Worm (Caenorhabditis elegans) whole organism, early embryonic: ENCODE measurements around the gene trap-4.

Experiments used
- B0310.2 ChIP-seq: sonication (generic microtip); optimal IDR thresholded peaks from 2 replicates; lab custom pipeline; 2016; ENCODE audit warnings: mild to moderate bottlenecking, missing genetic modification characterization, missing compliant biosample characterization
- F13C5.2 ChIP-seq: sonication (generic microtip); optimal IDR thresholded peaks from 2 replicates; lab custom pipeline; 2017; ENCODE audit warnings: mild to moderate bottlenecking, missing genetic modification characterization, inconsistent platforms, missing compliant biosample characterization
- aly-1 ChIP-seq: sonication (generic microtip); optimal IDR thresholded peaks from 2 replicates; lab custom pipeline; 2016; ENCODE audit warnings: missing genetic modification characterization, missing compliant biosample characterization
- ama-1 ChIP-seq: fragments of 150-350 bp; optimal IDR thresholded peaks from 2 replicates; lab custom pipeline; 2014
- ceh-13 ChIP-seq: fragments of 200-800 bp; sonication (Bioruptor generic); optimal IDR thresholded peaks from 2 replicates; lab custom pipeline; 2018; ENCODE audit warnings: mild to moderate bottlenecking, missing genetic modification characterization, missing compliant biosample characterization
- ceh-36 ChIP-seq: sonication (generic microtip); optimal IDR thresholded peaks from 2 replicates; lab custom pipeline; 2016; ENCODE audit warnings: missing genetic modification characterization, inconsistent platforms, missing compliant biosample characterization
- ets-7 ChIP-seq: sonication (generic microtip); optimal IDR thresholded peaks from 2 replicates; lab custom pipeline; 2016; ENCODE audit warnings: missing genotype, missing genetic modification characterization, missing compliant biosample characterization
- flt-1 ChIP-seq: fragments of 200-800 bp; sonication (Bioruptor generic); IDR thresholded peaks from 2 replicates; pipeline ENCODE4 v1.3.6; 2022; ENCODE audit warnings: missing genetic modification characterization, missing compliant biosample characterization
- hmg-4 ChIP-seq: fragments of 200-800 bp; sonication (Bioruptor generic); optimal IDR thresholded peaks from 2 replicates; lab custom pipeline; 2018; ENCODE audit warnings: mild to moderate bottlenecking, missing genetic modification characterization, missing compliant biosample characterization
- hnd-1 ChIP-seq: sonication (generic microtip); optimal IDR thresholded peaks from 2 replicates; lab custom pipeline; 2016; ENCODE audit warnings: missing genetic modification characterization, missing compliant biosample characterization
- pes-1 ChIP-seq: fragments of 200-800 bp; sonication (Bioruptor generic); IDR thresholded peaks from 2 replicates; pipeline ENCODE4 v1.3.6; 2022; ENCODE audit warnings: missing genetic modification reagents, missing genetic modification characterization, missing compliant biosample characterization
- tbx-11 ChIP-seq: fragments of 200-800 bp; sonication (Bioruptor generic); IDR thresholded peaks from 2 replicates; pipeline ENCODE4 v1.3.6; 2022; ENCODE audit warnings: missing genetic modification characterization, missing compliant biosample characterization
- tra-4 ChIP-seq: sonication (generic microtip); optimal IDR thresholded peaks from 2 replicates; lab custom pipeline; 2017; ENCODE audit warnings: missing genetic modification characterization, missing compliant biosample characterization

DNA sequence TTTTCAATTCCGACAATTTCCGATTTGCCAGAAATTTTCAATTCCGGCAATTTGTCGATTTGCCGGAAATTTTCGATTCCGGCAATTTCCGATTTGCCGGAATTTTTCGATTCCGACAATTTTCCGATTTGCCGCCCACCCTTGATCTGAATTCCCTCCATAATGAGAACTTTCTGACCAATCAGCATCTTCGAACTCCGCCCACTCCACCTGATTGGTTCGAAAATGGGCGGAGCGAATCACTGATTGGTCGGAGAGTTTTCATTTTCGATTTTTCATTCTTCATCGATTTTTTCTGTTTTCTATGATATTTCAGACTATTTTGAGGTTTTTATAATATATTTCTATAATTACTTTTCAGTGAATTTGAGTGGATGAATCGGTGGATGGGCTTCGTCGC is 33.6 kb downstream of the trap-4 start:
- TF ChIP-seq aly-1 (tag; lab: Kevin White, UChicago) (no peak), ama-1 (lab: Kevin White, UChicago) (no peak), ceh-36 (tag; lab: Kevin White, UChicago) (no peak), ceh-13 (GFP tag; lab: Kevin White, UChicago) (no peak), F13C5.2 (tag; lab: Kevin White, UChicago) (no peak), ets-7 (tag; lab: Kevin White, UChicago) (no peak), flt-1 (no peak), hnd-1 (no peak), B0310.2 (tag; lab: Kevin White, UChicago) (no peak), tbx-11 (no peak), pes-1 (GFP tag; lab: Robert Waterston, UW) (no peak), hmg-4 (GFP tag; lab: Kevin White, UChicago) (no peak), tra-4 (tag; lab: Kevin White, UChicago) (no peak)
